Fruit fly (Drosophila melanogaster) whole organism, wandering third instar larva: ENCODE measurements around the gene CG14839.

Experiments
- Abd-B ChIP-seq: fragments of >200 bp; optimal IDR thresholded peaks from 2 replicates; lab custom pipeline; 2017; ENCODE audit warnings: missing biosample characterization, missing genetic modification characterization
- CG32264 ChIP-seq: fragments of 200-800 bp; sonication (Bioruptor generic); optimal IDR thresholded peaks from 2 replicates; lab custom pipeline; 2016; ENCODE audit warnings: missing biosample characterization, missing genetic modification characterization
- CrebA ChIP-seq: fragments of 200-800 bp; sonication (Bioruptor generic); optimal IDR thresholded peaks from 2 replicates; lab custom pipeline; 2016; ENCODE audit warnings: missing biosample characterization, mild to moderate bottlenecking, missing genetic modification characterization, borderline replicate concordance
- Dfd ChIP-seq: fragments of >200 bp; optimal IDR thresholded peaks from 2 replicates; lab custom pipeline; 2017; ENCODE audit warnings: missing biosample characterization, missing genetic modification characterization
- Dif ChIP-seq: fragments of 200-275, 200-300 bp; sonication (Bioruptor generic); optimal IDR thresholded peaks from 2 replicates; lab custom pipeline; 2018; ENCODE audit warnings: missing biosample characterization, missing genetic modification characterization; ENCODE audit not compliant: partially characterized antibody
- HLH106 ChIP-seq: fragments of 200-800 bp; optimal IDR thresholded peaks from 3 replicates; lab custom pipeline; 2019; ENCODE audit warnings: missing biosample characterization, mild to moderate bottlenecking, missing genetic modification characterization, moderate library complexity
- Hnf4 ChIP-seq: fragments of 200-800 bp; sonication (Bioruptor generic); optimal IDR thresholded peaks from 2 replicates; lab custom pipeline; 2016; ENCODE audit warnings: missing biosample characterization, mild to moderate bottlenecking, missing genetic modification characterization
- Hr83 ChIP-seq: fragments of 200-300 bp; sonication (Bioruptor generic); optimal IDR thresholded peaks from 2 replicates; lab custom pipeline; 2016; ENCODE audit warnings: missing biosample characterization, mild to moderate bottlenecking, missing genetic modification characterization, moderate library complexity; ENCODE audit not compliant: poor library complexity, severe bottlenecking
- Jra ChIP-seq: sonication (Bioruptor generic); optimal IDR thresholded peaks from 2 replicates; lab custom pipeline; 2016; ENCODE audit warnings: missing biosample characterization, missing genetic modification characterization
- Mio ChIP-seq: sonication (Bioruptor generic); optimal IDR thresholded peaks from 2 replicates; lab custom pipeline; 2016; ENCODE audit warnings: missing biosample characterization, missing genetic modification characterization
- N ChIP-seq: fragments of >200 bp; optimal IDR thresholded peaks from 2 replicates; lab custom pipeline; 2018; ENCODE audit warnings: missing biosample characterization, missing external identifiers, missing genetic modification characterization
- OdsH ChIP-seq: fragments of 200-800 bp; sonication (Bioruptor generic); optimal IDR thresholded peaks from 2 replicates; lab custom pipeline; 2016; ENCODE audit warnings: missing biosample characterization, mild to moderate bottlenecking, missing genetic modification characterization
- Sp1 ChIP-seq: fragments of 200-800 bp; sonication (Bioruptor generic); optimal IDR thresholded peaks from 3 replicates; lab custom pipeline; 2019; ENCODE audit warnings: missing biosample characterization, mild to moderate bottlenecking, missing genetic modification characterization, moderate library complexity
- Vsx2 ChIP-seq: fragments of 200-300, 225-300 bp; sonication (Bioruptor generic); optimal IDR thresholded peaks from 2 replicates; lab custom pipeline; 2018; ENCODE audit warnings: missing biosample characterization, missing genetic modification characterization; ENCODE audit not compliant: partially characterized antibody
- dl ChIP-seq, 2 experiments: fragments of 175-275, 200-275 bp in 1 of 2; fragments of 200-275 bp in 1 of 2; sonication (Bioruptor generic); optimal IDR thresholded peaks; lab custom pipeline; 2018; ENCODE audit warnings: mild to moderate bottlenecking in 2 of 2, missing biosample characterization in 2 of 2, missing genetic modification characterization in 2 of 2, moderate library complexity in 2 of 2; ENCODE audit not compliant: partially characterized antibody in 2 of 2, insufficient read depth in 1 of 2
- dmrt93B ChIP-seq: fragments of 200-800 bp; sonication (Bioruptor generic); optimal IDR thresholded peaks from 2 replicates; lab custom pipeline; 2018; ENCODE audit warnings: missing biosample characterization, mild to moderate bottlenecking, missing genetic modification characterization
- dsf ChIP-seq: sonication (Bioruptor generic); optimal IDR thresholded peaks from 2 replicates; lab custom pipeline; 2016; ENCODE audit warnings: missing biosample characterization, missing genetic modification characterization, borderline replicate concordance
- foxo ChIP-seq, 2 experiments: fragments of 200-800 bp; sonication (Bioruptor generic); optimal IDR thresholded peaks; 2 replicates in 1 of 2; 3 replicates in 1 of 2; lab custom pipeline; 2016 to 2017; ENCODE audit warnings: missing biosample characterization in 2 of 2, missing genetic modification characterization in 2 of 2
- fru ChIP-seq: fragments of 200-800 bp; sonication (Bioruptor generic); optimal IDR thresholded peaks from 3 replicates; lab custom pipeline; 2016; ENCODE audit warnings: missing biosample characterization, mild to moderate bottlenecking, missing genetic modification characterization
- h ChIP-seq: fragments of 200-800 bp; sonication (Bioruptor generic); optimal IDR thresholded peaks from 3 replicates; lab custom pipeline; 2016; ENCODE audit warnings: missing biosample characterization, mild to moderate bottlenecking, missing genetic modification characterization
- jim ChIP-seq: fragments of 175-275, 200-325 bp; sonication (Bioruptor generic); optimal IDR thresholded peaks from 2 replicates; lab custom pipeline; 2016; ENCODE audit warnings: missing biosample characterization, mild to moderate bottlenecking, missing genetic modification characterization
- lola ChIP-seq: fragments of >200 bp; optimal IDR thresholded peaks from 2 replicates; lab custom pipeline; 2017; ENCODE audit warnings: missing biosample characterization, missing genetic modification characterization
- psq ChIP-seq: fragments of 200-800 bp; sonication (Bioruptor generic); optimal IDR thresholded peaks from 3 replicates; lab custom pipeline; 2017; ENCODE audit warnings: missing biosample characterization, mild to moderate bottlenecking, missing genetic modification characterization, moderate library complexity
- rgr ChIP-seq: fragments of 200-800 bp; sonication (Bioruptor generic); optimal IDR thresholded peaks from 3 replicates; lab custom pipeline; 2016; ENCODE audit warnings: missing biosample characterization, mild to moderate bottlenecking, missing genetic modification characterization
- sage ChIP-seq: fragments of 200-800 bp; sonication (Bioruptor generic); optimal IDR thresholded peaks from 2 replicates; lab custom pipeline; 2016; ENCODE audit warnings: missing biosample characterization, mild to moderate bottlenecking, missing genetic modification characterization
- sv ChIP-seq: fragments of 200-800 bp; sonication (Bioruptor generic); optimal IDR thresholded peaks from 3 replicates; lab custom pipeline; 2016; ENCODE audit warnings: missing biosample characterization, missing genetic modification characterization
- tai ChIP-seq: sonication (Bioruptor generic); optimal IDR thresholded peaks from 2 replicates; lab custom pipeline; 2016; ENCODE audit warnings: missing biosample characterization, missing genetic modification characterization
- usp ChIP-seq: fragments of >200 bp; optimal IDR thresholded peaks from 2 replicates; lab custom pipeline; 2017; ENCODE audit warnings: missing biosample characterization, missing genetic modification characterization
- woc ChIP-seq: sonication (Bioruptor generic); optimal IDR thresholded peaks from 2 replicates; lab custom pipeline; 2016; ENCODE audit warnings: missing biosample characterization, mild to moderate bottlenecking, missing genetic modification characterization

The CG14839 gene

DNA sequence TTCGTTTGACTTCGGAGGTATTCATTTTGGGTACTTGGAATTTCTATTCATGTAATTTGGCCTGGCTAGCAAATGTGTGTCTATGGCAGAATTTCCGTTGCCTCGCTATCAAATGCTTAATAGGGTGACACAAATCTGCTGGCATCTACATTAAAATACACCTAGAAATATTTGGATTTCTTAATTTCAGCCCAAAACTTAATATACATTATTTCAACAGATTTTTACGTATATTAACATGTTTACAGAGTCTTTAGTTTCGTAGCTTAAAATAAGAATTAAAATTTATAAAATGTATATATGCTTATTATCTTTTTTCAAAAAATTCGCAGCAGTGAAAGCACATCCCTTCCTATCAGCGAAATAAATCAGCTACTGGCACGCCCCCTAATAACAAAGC lies 33.1 kb upstream of the CG14839 start, which contains the start of gene CG9624:
Gene CG9624 (minus strand): TSS at position 101 of the 400 bp plus-strand sequence.
- TF ChIP-seq jim (GFP tag; lab: Kevin White, UChicago) (no peak), Sp1 (GFP tag; lab: Kevin White, UChicago) (no peak), CrebA (GFP tag; lab: Kevin White, UChicago) (no peak), Dfd (GFP tag; lab: Kevin White, UChicago) (no peak), tai (GFP tag; lab: Kevin White, UChicago) (no peak), Dif (GFP tag; lab: Kevin White, UChicago) (no peak), HLH106 (no peak), fru (no peak), dsf (GFP tag; lab: Kevin White, UChicago) (no peak), dmrt93B (GFP tag; lab: Kevin White, UChicago) (no peak), usp (no peak), woc (GFP tag; lab: Kevin White, UChicago) (no peak)

- TF ChIP-seq sv (GFP tag; lab: Kevin White, UChicago): no peak
- TF ChIP-seq usp: no peak
- no peak for TF ChIP-seq lola (GFP tag; lab: Kevin White, UChicago)
- TF ChIP-seq Dfd (GFP tag; lab: Kevin White, UChicago): no peak
- TF ChIP-seq OdsH: no peak
- no peak for TF ChIP-seq Sp1 (GFP tag; lab: Kevin White, UChicago)
- TF ChIP-seq Mio: no peak
- TF ChIP-seq woc (GFP tag; lab: Kevin White, UChicago): no peak
- no peak for TF ChIP-seq CG32264
- TF ChIP-seq dl (GFP tag; optimal IDR thresholded peaks at IDR 0.05; lab: Kevin White, UChicago; ENCODE audit: insufficient read depth in 1 of 2, partially characterized antibody in 2 of 2): no peak
- no peak for TF ChIP-seq rgr (GFP tag; lab: Kevin White, UChicago)
- TF ChIP-seq Hr83 (GFP tag; lab: Kevin White, UChicago): no peak
- no peak for TF ChIP-seq foxo (GFP tag; optimal IDR thresholded peaks at IDR 0.05; lab: Kevin White, UChicago)
- TF ChIP-seq, all 38 proteins: peak for 0
Measured at dm6 chr3R:14244577-14244976, 17.6 kb upstream of the CG14839 start, which contains the start of gene CG43291. CG43291 (minus strand) TSS chr3R:14244677.

DNA sequence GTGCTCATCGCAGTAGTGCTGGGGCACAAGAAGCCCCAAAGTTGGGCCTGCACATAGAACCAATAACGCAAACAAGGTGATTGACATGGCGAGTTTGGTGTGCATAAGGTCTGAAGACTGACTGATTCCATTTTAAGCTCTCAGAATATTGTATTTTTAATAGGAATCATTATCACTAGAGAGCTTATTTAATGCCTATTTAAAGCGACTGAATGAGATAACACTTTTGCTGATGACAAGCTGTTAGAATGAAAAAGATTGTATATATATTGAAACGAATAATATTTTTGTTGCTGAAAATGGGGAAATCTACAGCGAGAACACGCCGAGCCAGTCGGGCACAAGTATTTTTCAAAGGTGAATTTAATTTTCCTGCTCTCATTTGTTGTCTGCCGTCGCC lies 16.8 kb upstream of the CG14839 start, which contains the start of gene CG9616:
Gene CG9616 (minus strand): TSS at position 101 of the 400 bp plus-strand sequence.
- no peak for TF ChIP-seq sv (GFP tag; lab: Kevin White, UChicago)
- no peak for TF ChIP-seq lola (GFP tag; lab: Kevin White, UChicago)

dm6 chr3R:14255808-14256207 lies 6.4 kb upstream of the CG14839 start, which contains the start of gene CG43179:
CG43179 (plus strand) TSS chr3R:14256108.
- TF ChIP-seq tai (GFP tag; lab: Kevin White, UChicago) (no peak), Mio (no peak), h (GFP tag; lab: Kevin White, UChicago) (no peak), HLH106 (no peak), dmrt93B (GFP tag; lab: Kevin White, UChicago) (no peak)

DNA sequence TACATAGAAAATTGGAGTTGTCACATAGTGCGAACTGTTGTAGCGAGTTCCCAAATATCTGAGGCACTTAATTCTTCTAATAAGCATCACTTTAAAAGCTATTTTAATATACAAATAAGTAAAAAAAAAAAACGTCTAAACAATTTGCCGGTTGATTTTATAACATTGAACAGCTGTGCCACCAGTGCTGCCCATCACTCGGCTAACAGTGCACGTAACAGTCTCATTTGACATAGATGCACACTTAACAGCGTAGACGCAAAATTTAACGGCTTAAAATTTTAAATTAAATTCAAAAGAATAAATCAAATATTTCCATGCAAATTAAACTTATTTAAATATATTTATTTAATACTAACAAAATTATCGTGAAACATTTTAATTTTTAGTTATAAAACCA lies 2.4 kb upstream of the CG14839 start, which contains the start of gene MetRS-m:
Gene MetRS-m (minus strand): TSS at position 171 of the 400 bp plus-strand sequence.
- TF ChIP-seq tai (GFP tag; lab: Kevin White, UChicago) (no peak), Dfd (GFP tag; lab: Kevin White, UChicago) (no peak), usp (no peak), sv (GFP tag; lab: Kevin White, UChicago) (no peak), Abd-B (no peak), Jra (GFP tag; lab: Kevin White, UChicago) (no peak), sage (GFP tag; lab: Kevin White, UChicago) (peak; percentile 31), Mio (no peak)
- TF ChIP-seq, all 38 proteins: peak for 1

- TF ChIP-seq usp (no peak), Sp1 (GFP tag; lab: Kevin White, UChicago) (no peak), N (GFP tag; lab: Kevin White, UChicago) (no peak), HLH106 (no peak), CrebA (GFP tag; lab: Kevin White, UChicago) (no peak), Hnf4 (no peak), sage (GFP tag; lab: Kevin White, UChicago) (no peak), foxo (GFP tag; optimal IDR thresholded peaks at IDR 0.05; lab: Kevin White, UChicago) (no peak), Mio (no peak), Hr83 (GFP tag; lab: Kevin White, UChicago) (no peak), Dif (GFP tag; lab: Kevin White, UChicago) (no peak), OdsH (no peak), jim (GFP tag; lab: Kevin White, UChicago) (no peak), dsf (GFP tag; lab: Kevin White, UChicago) (no peak), Vsx2 (GFP tag; lab: Kevin White, UChicago) (no peak), tai (GFP tag; lab: Kevin White, UChicago) (no peak), psq (GFP tag; lab: Kevin White, UChicago) (no peak), Dfd (GFP tag; lab: Kevin White, UChicago) (no peak)
- TF ChIP-seq, all 38 proteins: peak for 0
Measured at dm6 chr3R:14261113-14261512, 1.1 kb upstream of the CG14839 start, which contains the start of gene CG14840. CG14840 (minus strand) TSS chr3R:14261213.
